Fruit fly (Drosophila melanogaster): ENCODE results near the gene CG43673.
A peak's percentile ranks its signal among the peaks of the same experiment; 100 is the strongest.

CG43673 gene

DNA sequence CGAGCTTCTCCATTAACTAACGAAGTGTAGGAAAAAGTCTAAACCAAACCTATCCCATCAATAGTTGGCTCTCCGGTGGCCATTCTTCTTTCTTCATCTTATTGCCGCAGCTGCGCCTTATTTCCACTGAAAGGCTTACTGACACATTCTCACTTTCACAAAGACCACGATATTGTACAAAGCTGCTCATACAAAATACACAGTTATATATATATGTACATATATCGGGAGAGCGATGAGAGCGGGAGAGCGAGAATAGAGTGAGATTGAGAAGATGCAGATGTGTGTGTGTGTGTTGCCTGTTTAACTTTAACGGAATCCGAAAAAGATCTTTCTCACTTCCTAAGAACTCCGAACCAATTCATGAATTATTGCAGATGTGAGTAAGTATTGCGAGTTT is 34.3 kb downstream of the CG43673 start:
- TF ChIP-seq Tbp (GFP tag; optimal IDR thresholded peaks at IDR 0.05) (no peak), CG2199 (GFP tag; IDR thresholded peaks at IDR 0.05) (peak; percentile 83; the same call in 2 of the 3 replicates), CG11723 (GFP tag; optimal IDR thresholded peaks at IDR 0.05) (no peak), CG3065 (GFP tag; optimal IDR thresholded peaks at IDR 0.05) (no peak), nom (GFP tag; optimal IDR thresholded peaks at IDR 0.05) (peak; percentile 20), klu (GFP tag; IDR thresholded peaks at IDR 0.05) (no peak), pzg (GFP tag; optimal IDR thresholded peaks at IDR 0.05) (no peak), lilli (GFP tag; optimal IDR thresholded peaks at IDR 0.05) (no peak), ara (GFP tag; IDR thresholded peaks at IDR 0.05) (no peak), CG5180 (GFP tag; optimal IDR thresholded peaks at IDR 0.05) (peak; percentile 11), knrl (GFP tag; IDR thresholded peaks at IDR 0.05; ENCODE audit: partially characterized antibody) (no peak), Side (GFP tag; optimal IDR thresholded peaks at IDR 0.05) (no peak), cato (GFP tag; optimal IDR thresholded peaks at IDR 0.05; ENCODE audit: borderline replicate concordance) (no peak), pnt (GFP tag; optimal IDR thresholded peaks at IDR 0.05) (no peak), Deaf1 (tag; optimal IDR thresholded peaks at IDR 0.05) (peak; percentile 9), CG7357 (GFP tag; IDR thresholded peaks at IDR 0.05) (0 out of 3 replicates have a peak, but pooled peaks have one; percentile 14), HLH54F (GFP tag; optimal IDR thresholded peaks at IDR 0.05) (no peak), CG17568 (GFP tag; optimal IDR thresholded peaks at IDR 0.05) (no peak), Xrp1 (GFP tag; IDR thresholded peaks at IDR 0.05) (no peak), CG11398 (GFP tag; optimal IDR thresholded peaks at IDR 0.05) (no peak), yki (optimal IDR thresholded peaks at IDR 0.05) (no peak), grn (GFP tag; optimal IDR thresholded peaks at IDR 0.05) (no peak), stwl (tag; optimal IDR thresholded peaks at IDR 0.05) (no peak), psq (GFP tag; optimal IDR thresholded peaks at IDR 0.05) (no peak), ewg (GFP tag; optimal IDR thresholded peaks at IDR 0.05) (no peak), zfh2 (GFP tag; optimal IDR thresholded peaks at IDR 0.05) (no peak), Hr51 (GFP tag; optimal IDR thresholded peaks at IDR 0.05) (no peak), Hmx (GFP tag; optimal IDR thresholded peaks at IDR 0.05) (no peak), chinmo (GFP tag; IDR thresholded peaks at IDR 0.05; ENCODE audit: partially characterized antibody) (peak; percentile 75; the same call in 1 of the 4 replicates), CG13287 (GFP tag; IDR thresholded peaks at IDR 0.05; ENCODE audit: partially characterized antibody) (0 out of 2 replicates have a peak, but pooled peaks have one; percentile 11), Abd-B (GFP tag; optimal IDR thresholded peaks at IDR 0.05) (no peak), CG7372 (GFP tag; IDR thresholded peaks at IDR 0.05) (no peak), gfzf (GFP tag; optimal IDR thresholded peaks at IDR 0.05) (no peak), CG5953 (GFP tag; IDR thresholded peaks at IDR 0.05) (no peak), lbe (GFP tag; optimal IDR thresholded peaks at IDR 0.05) (peak; percentile 62), chif (GFP tag; optimal IDR thresholded peaks at IDR 0.05) (no peak), ac (GFP tag; optimal IDR thresholded peaks at IDR 0.05) (no peak), mld (GFP tag; IDR thresholded peaks at IDR 0.05; ENCODE audit: partially characterized antibody) (no peak), wdn (GFP tag; IDR thresholded peaks at IDR 0.05) (no peak), CG33557 (GFP tag; optimal IDR thresholded peaks at IDR 0.05) (no peak), B-H2 (GFP tag; optimal IDR thresholded peaks at IDR 0.05) (no peak), NfI (GFP tag; optimal IDR thresholded peaks at IDR 0.05) (no peak), tgo (GFP tag; IDR thresholded peaks at IDR 0.05) (no peak), schlank (tag; optimal IDR thresholded peaks at IDR 0.05) (no peak), CG8765 (GFP tag; IDR thresholded peaks at IDR 0.05) (no peak), ATbp (GFP tag; optimal IDR thresholded peaks at IDR 0.05) (no peak), ken (GFP tag; IDR thresholded peaks at IDR 0.05) (no peak), CG11560 (tag; IDR thresholded peaks at IDR 0.05) (no peak), kni (GFP tag; optimal IDR thresholded peaks at IDR 0.05) (no peak), esg (GFP tag; conservative IDR thresholded peaks at IDR 0.05) (no peak), bsh (GFP tag; optimal IDR thresholded peaks at IDR 0.05) (no peak)
